In the genomic region with DNA sequence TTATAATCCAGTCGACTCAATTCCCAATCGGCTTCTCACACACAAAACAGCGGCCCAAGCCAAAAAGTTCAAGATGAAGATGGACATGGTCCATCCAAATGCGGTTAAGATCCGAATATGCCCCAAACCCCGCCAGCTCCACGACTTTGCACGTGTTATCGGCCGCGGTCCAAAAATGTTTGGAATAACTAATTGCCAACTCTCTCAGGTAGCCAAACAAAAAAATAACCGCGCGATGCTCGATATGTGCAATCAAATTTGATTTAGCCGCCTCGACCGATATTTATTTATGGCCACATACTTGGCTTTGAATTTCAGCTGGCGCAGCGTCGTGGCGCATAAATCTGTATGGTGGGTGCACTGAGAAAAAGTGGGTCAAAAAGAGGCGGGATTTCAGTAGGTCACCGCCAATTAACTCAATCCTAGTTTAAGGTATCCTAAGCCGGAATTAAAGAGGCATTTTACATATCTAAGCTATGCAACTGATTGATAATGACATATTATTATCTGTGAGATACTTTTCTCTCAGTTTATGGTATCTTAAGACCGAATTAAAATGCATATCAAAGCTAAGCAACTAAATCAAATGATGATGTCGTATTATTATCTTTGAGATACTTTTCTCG, we compare ENCODE assay signal across 3 fruit fly cellular contexts.
TF ChIP-seq lines count a peak whose summit lies in the region.

No protein-coding gene starts in this region.

- TF ChIP-seq CTCF in whole organism, embryonic (GFP tag; optimal IDR thresholded peaks at IDR 0.05; lab: Kevin White, UChicago), result no peak

TF ChIP-seq in whole organism, embryonic, 481 proteins besides CTCF, POLR2A, EP300 and RAD21 (continues in another document):
- TF ChIP-seq Blimp-1 (GFP tag; optimal IDR thresholded peaks at IDR 0.05; lab: Kevin White, UChicago) (peak; percentile 51), CG2678 (tag; optimal IDR thresholded peaks at IDR 0.05; lab: Kevin White, UChicago) (peak; percentile 53), HmgZ (tag; optimal IDR thresholded peaks at IDR 0.05; lab: Kevin White, UChicago) (no peak), crp (GFP tag; optimal IDR thresholded peaks at IDR 0.05; lab: Kevin White, UChicago) (no peak), Opbp (GFP tag; IDR thresholded peaks at IDR 0.05; lab: Robert Waterston, UW; ENCODE audit: partially characterized antibody) (no peak), CG34376 (GFP tag; optimal IDR thresholded peaks at IDR 0.05; lab: Kevin White, UChicago) (no peak), tio (GFP tag; optimal IDR thresholded peaks at IDR 0.05; lab: Kevin White, UChicago) (no peak), CG6683 (GFP tag; optimal IDR thresholded peaks at IDR 0.05; lab: Kevin White, UChicago) (no peak), aop (GFP tag; IDR thresholded peaks at IDR 0.05; lab: Robert Waterston, UW) (no peak), CG10366 (GFP tag; IDR thresholded peaks at IDR 0.05; lab: Robert Waterston, UW) (peak; percentile 58), CG15011 (GFP tag; optimal IDR thresholded peaks at IDR 0.05; lab: Kevin White, UChicago) (no peak), C15 (GFP tag; IDR thresholded peaks at IDR 0.05; lab: Robert Waterston, UW) (no peak), Asciz (GFP tag; optimal IDR thresholded peaks at IDR 0.05; lab: Kevin White, UChicago) (peak; percentile 48), YL-1 (GFP tag; optimal IDR thresholded peaks at IDR 0.05; lab: Kevin White, UChicago) (no peak), so (GFP tag; IDR thresholded peaks at IDR 0.05; lab: Robert Waterston, UW) (peak; percentile 49; the same call in 1 of the 3 replicates), Hr51 (GFP tag; optimal IDR thresholded peaks at IDR 0.05; lab: Kevin White, UChicago) (peak in 1 of 2 experiments; percentile 78), CG2120 (GFP tag; optimal IDR thresholded peaks at IDR 0.05; lab: Kevin White, UChicago) (no peak), CG12104 (GFP tag; optimal IDR thresholded peaks at IDR 0.05; lab: Kevin White, UChicago) (no peak), seq (GFP tag; IDR thresholded peaks at IDR 0.05; lab: Robert Waterston, UW) (peak; percentile 77), Hr3 (GFP tag; optimal IDR thresholded peaks at IDR 0.05; lab: Kevin White, UChicago) (peak; percentile 20), pb (GFP tag; optimal IDR thresholded peaks at IDR 0.05; lab: Kevin White, UChicago) (no peak), CoRest (tag; optimal IDR thresholded peaks at IDR 0.05; lab: Kevin White, UChicago) (peak; percentile 41), jigr1 (GFP tag; IDR thresholded peaks at IDR 0.05; lab: Robert Waterston, UW) (peak; percentile 20; the same call in 1 of the 3 replicates), Hsf (GFP tag; optimal IDR thresholded peaks at IDR 0.05; lab: Kevin White, UChicago) (peak; percentile 17), CG10321 (GFP tag; IDR thresholded peaks at IDR 0.05; lab: Robert Waterston, UW) (peak; percentile 38; the same call in 1 of the 2 replicates), CG9437 (GFP tag; optimal IDR thresholded peaks at IDR 0.05; lab: Kevin White, UChicago) (no peak), bab2 (GFP tag; optimal IDR thresholded peaks at IDR 0.05; lab: Kevin White, UChicago) (no peak)

TF ChIP-seq in whole organism, prepupa, 60 proteins besides CTCF, POLR2A, EP300 and RAD21 (continues in another document):
- TF ChIP-seq fkh (GFP tag; optimal IDR thresholded peaks at IDR 0.05; lab: Kevin White, UChicago) (no peak), Hr38 (GFP tag; optimal IDR thresholded peaks at IDR 0.05; lab: Kevin White, UChicago) (no peak), CG10631 (GFP tag; optimal IDR thresholded peaks at IDR 0.05; lab: Kevin White, UChicago) (peak; percentile 13), Met (GFP tag; optimal IDR thresholded peaks at IDR 0.05; lab: Kevin White, UChicago) (peak; percentile 34), esn (GFP tag; optimal IDR thresholded peaks at IDR 0.05; lab: Kevin White, UChicago) (peak; percentile 33), Eip75B (GFP tag; optimal IDR thresholded peaks at IDR 0.05; lab: Kevin White, UChicago) (no peak), CG3032 (tag; optimal IDR thresholded peaks at IDR 0.05; lab: Kevin White, UChicago) (no peak), Blimp-1 (GFP tag; optimal IDR thresholded peaks at IDR 0.05; lab: Kevin White, UChicago) (no peak), OdsH (GFP tag; optimal IDR thresholded peaks at IDR 0.05; lab: Kevin White, UChicago) (no peak), CG6276 (GFP tag; optimal IDR thresholded peaks at IDR 0.05; lab: Kevin White, UChicago) (no peak), topi (GFP tag; optimal IDR thresholded peaks at IDR 0.05; lab: Kevin White, UChicago) (peak; percentile 25), CG15336 (GFP tag; IDR thresholded peaks at IDR 0.05; lab: Robert Waterston, UW) (no peak), CG8319 (GFP tag; optimal IDR thresholded peaks at IDR 0.05; lab: Kevin White, UChicago) (no peak), CG16779 (tag; optimal IDR thresholded peaks at IDR 0.05; lab: Kevin White, UChicago) (no peak), CG34406 (GFP tag; optimal IDR thresholded peaks at IDR 0.05; lab: Kevin White, UChicago) (no peak), Gug (GFP tag; IDR thresholded peaks at IDR 0.05; lab: Robert Waterston, UW) (no peak), cyc (GFP tag; optimal IDR thresholded peaks at IDR 0.05; lab: Kevin White, UChicago) (peak; percentile 6), Ets21C (GFP tag; optimal IDR thresholded peaks at IDR 0.05; lab: Kevin White, UChicago) (peak; percentile 11), CG10669 (GFP tag; optimal IDR thresholded peaks at IDR 0.05; lab: Kevin White, UChicago) (no peak), Lpt (GFP tag; optimal IDR thresholded peaks at IDR 0.05; lab: Kevin White, UChicago) (no peak), CG7368 (GFP tag; optimal IDR thresholded peaks at IDR 0.05; lab: Kevin White, UChicago) (no peak), acj6 (GFP tag; optimal IDR thresholded peaks at IDR 0.05; lab: Kevin White, UChicago) (no peak), salr (GFP tag; optimal IDR thresholded peaks at IDR 0.05; lab: Kevin White, UChicago) (no peak), Hr39 (GFP tag; optimal IDR thresholded peaks at IDR 0.05; lab: Kevin White, UChicago) (peak; percentile 46), dsx (GFP tag; optimal IDR thresholded peaks at IDR 0.05; lab: Kevin White, UChicago; ENCODE audit: poor library complexity, severe bottlenecking) (no peak), Sox15 (GFP tag; optimal IDR thresholded peaks at IDR 0.05; lab: Kevin White, UChicago) (no peak), fd59A (GFP tag; optimal IDR thresholded peaks at IDR 0.05; lab: Kevin White, UChicago) (no peak), CG8632 (GFP tag; optimal IDR thresholded peaks at IDR 0.05; lab: Kevin White, UChicago) (no peak), svp (GFP tag; lab: Kevin White, UChicago) (peak; percentile 53), CG1621 (tag; optimal IDR thresholded peaks at IDR 0.05; lab: Kevin White, UChicago) (no peak), Ets96B (tag; optimal IDR thresholded peaks at IDR 0.05; lab: Kevin White, UChicago) (no peak)

TF ChIP-seq in whole organism, wandering third instar larva, 38 proteins besides CTCF, POLR2A, EP300 and RAD21:
- TF ChIP-seq tai (GFP tag; optimal IDR thresholded peaks at IDR 0.05; lab: Kevin White, UChicago) (no peak), Myc (optimal IDR thresholded peaks at IDR 0.05; lab: Kevin White, UChicago) (no peak), OdsH (GFP tag; optimal IDR thresholded peaks at IDR 0.05; lab: Kevin White, UChicago) (peak; percentile 2), brk (GFP tag; optimal IDR thresholded peaks at IDR 0.05; lab: Kevin White, UChicago) (no peak), Hnf4 (GFP tag; optimal IDR thresholded peaks at IDR 0.05; lab: Kevin White, UChicago) (peak; percentile 21), woc (GFP tag; optimal IDR thresholded peaks at IDR 0.05; lab: Kevin White, UChicago) (peak; percentile 5), fru (GFP tag; optimal IDR thresholded peaks at IDR 0.05; lab: Kevin White, UChicago) (peak; percentile 37), ey (GFP tag; optimal IDR thresholded peaks at IDR 0.05; lab: Kevin White, UChicago) (peak; percentile 50), Abd-B (GFP tag; optimal IDR thresholded peaks at IDR 0.05; lab: Kevin White, UChicago) (no peak), N (GFP tag; optimal IDR thresholded peaks at IDR 0.05; lab: Kevin White, UChicago) (no peak), Hr83 (GFP tag; optimal IDR thresholded peaks at IDR 0.05; lab: Kevin White, UChicago; ENCODE audit: poor library complexity, severe bottlenecking) (no peak), Dif (GFP tag; optimal IDR thresholded peaks at IDR 0.05; lab: Kevin White, UChicago; ENCODE audit: partially characterized antibody) (no peak), rgr (GFP tag; optimal IDR thresholded peaks at IDR 0.05; lab: Kevin White, UChicago) (peak; percentile 35), Mio (GFP tag; optimal IDR thresholded peaks at IDR 0.05; lab: Kevin White, UChicago) (no peak), dmrt93B (GFP tag; optimal IDR thresholded peaks at IDR 0.05; lab: Kevin White, UChicago) (peak; percentile 15), foxo (GFP tag; optimal IDR thresholded peaks at IDR 0.05; lab: Kevin White, UChicago) (peak in 1 of 2 experiments; percentile 50), psq (GFP tag; optimal IDR thresholded peaks at IDR 0.05; lab: Kevin White, UChicago) (no peak)
